Worm (Caenorhabditis elegans): ENCODE data around the gene R102.4.

- TF ChIP-seq nfya-1 (tag; optimal IDR thresholded peaks at IDR 0.05) (no peak), madf-2 (tag; optimal IDR thresholded peaks at IDR 0.05) (no peak), C38D4.7 (GFP tag; optimal IDR thresholded peaks at IDR 0.05) (no peak), ama-1 (optimal IDR thresholded peaks at IDR 0.05) (no peak), ceh-19 (GFP tag; optimal IDR thresholded peaks at IDR 0.05) (no peak), syd-9 (tag; optimal IDR thresholded peaks at IDR 0.05) (no peak), ets-4 (tag; optimal IDR thresholded peaks at IDR 0.05) (no peak), unc-42 (tag; optimal IDR thresholded peaks at IDR 0.05) (no peak), pqm-1 (tag; optimal IDR thresholded peaks at IDR 0.05) (no peak), elt-2 (tag; optimal IDR thresholded peaks at IDR 0.05) (no peak), Y22D7AL.16 (tag; optimal IDR thresholded peaks at IDR 0.05) (no peak), ref-2 (tag; optimal IDR thresholded peaks at IDR 0.05) (no peak)
Observed at ce11 chrIV:10685758-10686157, 9.3 kb downstream of the R102.4 start, which contains the start of the genes K08C7.6 and R102.1.
